Fruit fly (Drosophila melanogaster) whole organism, wandering third instar larva: ENCODE data around the gene y.

Experiments used
- Abd-B ChIP-seq: fragments of >200 bp; optimal IDR thresholded peaks from 2 replicates; lab custom pipeline; 2017; ENCODE audit warnings: missing biosample characterization, missing genetic modification characterization
- CG32264 ChIP-seq: fragments of 200-800 bp; sonication (Bioruptor generic); optimal IDR thresholded peaks from 2 replicates; lab custom pipeline; 2016; ENCODE audit warnings: missing biosample characterization, missing genetic modification characterization
- CrebA ChIP-seq: fragments of 200-800 bp; sonication (Bioruptor generic); optimal IDR thresholded peaks from 2 replicates; lab custom pipeline; 2016; ENCODE audit warnings: missing biosample characterization, mild to moderate bottlenecking, missing genetic modification characterization, borderline replicate concordance
- Dfd ChIP-seq: fragments of >200 bp; optimal IDR thresholded peaks from 2 replicates; lab custom pipeline; 2017; ENCODE audit warnings: missing biosample characterization, missing genetic modification characterization
- GATAd ChIP-seq: sonication (Bioruptor generic); optimal IDR thresholded peaks from 2 replicates; lab custom pipeline; 2016; ENCODE audit warnings: missing biosample characterization, missing genetic modification characterization
- HLH106 ChIP-seq: fragments of 200-800 bp; optimal IDR thresholded peaks from 3 replicates; lab custom pipeline; 2019; ENCODE audit warnings: missing biosample characterization, mild to moderate bottlenecking, missing genetic modification characterization, moderate library complexity
- Hnf4 ChIP-seq: fragments of 200-800 bp; sonication (Bioruptor generic); optimal IDR thresholded peaks from 2 replicates; lab custom pipeline; 2016; ENCODE audit warnings: missing biosample characterization, mild to moderate bottlenecking, missing genetic modification characterization
- Hr83 ChIP-seq: fragments of 200-300 bp; sonication (Bioruptor generic); optimal IDR thresholded peaks from 2 replicates; lab custom pipeline; 2016; ENCODE audit warnings: missing biosample characterization, mild to moderate bottlenecking, missing genetic modification characterization, moderate library complexity; ENCODE audit not compliant: poor library complexity, severe bottlenecking
- Myc ChIP-seq: fragments of >200 bp; optimal IDR thresholded peaks from 2 replicates; lab custom pipeline; 2017
- N ChIP-seq: fragments of >200 bp; optimal IDR thresholded peaks from 2 replicates; lab custom pipeline; 2018; ENCODE audit warnings: missing biosample characterization, missing external identifiers, missing genetic modification characterization
- OdsH ChIP-seq: fragments of 200-800 bp; sonication (Bioruptor generic); optimal IDR thresholded peaks from 2 replicates; lab custom pipeline; 2016; ENCODE audit warnings: missing biosample characterization, mild to moderate bottlenecking, missing genetic modification characterization
- Rel ChIP-seq, 2 experiments: fragments of 200-800 bp; sonication (Bioruptor generic) in 1 of 2; optimal IDR thresholded peaks; 2 replicates in 1 of 2; 3 replicates in 1 of 2; lab custom pipeline; 2016 to 2019; ENCODE audit warnings: mild to moderate bottlenecking in 2 of 2, missing biosample characterization in 2 of 2, missing genetic modification characterization in 2 of 2, moderate library complexity in 1 of 2
- Sp1 ChIP-seq: fragments of 200-800 bp; sonication (Bioruptor generic); optimal IDR thresholded peaks from 3 replicates; lab custom pipeline; 2019; ENCODE audit warnings: missing biosample characterization, mild to moderate bottlenecking, missing genetic modification characterization, moderate library complexity
- Vsx2 ChIP-seq: fragments of 200-300, 225-300 bp; sonication (Bioruptor generic); optimal IDR thresholded peaks from 2 replicates; lab custom pipeline; 2018; ENCODE audit warnings: missing biosample characterization, missing genetic modification characterization; ENCODE audit not compliant: partially characterized antibody
- brk ChIP-seq: fragments of 200-800 bp; sonication (Bioruptor generic); optimal IDR thresholded peaks from 2 replicates; lab custom pipeline; 2016; ENCODE audit warnings: missing biosample characterization, mild to moderate bottlenecking, missing genetic modification characterization
- dmrt93B ChIP-seq: fragments of 200-800 bp; sonication (Bioruptor generic); optimal IDR thresholded peaks from 2 replicates; lab custom pipeline; 2018; ENCODE audit warnings: missing biosample characterization, mild to moderate bottlenecking, missing genetic modification characterization
- ey ChIP-seq: fragments of 200-800 bp; sonication (Bioruptor generic); optimal IDR thresholded peaks from 2 replicates; lab custom pipeline; 2016; ENCODE audit warnings: missing biosample characterization, missing genetic modification characterization
- foxo ChIP-seq, 2 experiments: fragments of 200-800 bp; sonication (Bioruptor generic); optimal IDR thresholded peaks; 2 replicates in 1 of 2; 3 replicates in 1 of 2; lab custom pipeline; 2016 to 2017; ENCODE audit warnings: missing biosample characterization in 2 of 2, missing genetic modification characterization in 2 of 2
- fru ChIP-seq: fragments of 200-800 bp; sonication (Bioruptor generic); optimal IDR thresholded peaks from 3 replicates; lab custom pipeline; 2016; ENCODE audit warnings: missing biosample characterization, mild to moderate bottlenecking, missing genetic modification characterization
- h ChIP-seq: fragments of 200-800 bp; sonication (Bioruptor generic); optimal IDR thresholded peaks from 3 replicates; lab custom pipeline; 2016; ENCODE audit warnings: missing biosample characterization, mild to moderate bottlenecking, missing genetic modification characterization
- jim ChIP-seq: fragments of 175-275, 200-325 bp; sonication (Bioruptor generic); optimal IDR thresholded peaks from 2 replicates; lab custom pipeline; 2016; ENCODE audit warnings: missing biosample characterization, mild to moderate bottlenecking, missing genetic modification characterization
- pan ChIP-seq: fragments of >200 bp; optimal IDR thresholded peaks from 2 replicates; lab custom pipeline; 2017
- psq ChIP-seq: fragments of 200-800 bp; sonication (Bioruptor generic); optimal IDR thresholded peaks from 3 replicates; lab custom pipeline; 2017; ENCODE audit warnings: missing biosample characterization, mild to moderate bottlenecking, missing genetic modification characterization, moderate library complexity
- rgr ChIP-seq: fragments of 200-800 bp; sonication (Bioruptor generic); optimal IDR thresholded peaks from 3 replicates; lab custom pipeline; 2016; ENCODE audit warnings: missing biosample characterization, mild to moderate bottlenecking, missing genetic modification characterization
- sage ChIP-seq: fragments of 200-800 bp; sonication (Bioruptor generic); optimal IDR thresholded peaks from 2 replicates; lab custom pipeline; 2016; ENCODE audit warnings: missing biosample characterization, mild to moderate bottlenecking, missing genetic modification characterization
- sv ChIP-seq: fragments of 200-800 bp; sonication (Bioruptor generic); optimal IDR thresholded peaks from 3 replicates; lab custom pipeline; 2016; ENCODE audit warnings: missing biosample characterization, missing genetic modification characterization
- tai ChIP-seq: sonication (Bioruptor generic); optimal IDR thresholded peaks from 2 replicates; lab custom pipeline; 2016; ENCODE audit warnings: missing biosample characterization, missing genetic modification characterization
- usp ChIP-seq: fragments of >200 bp; optimal IDR thresholded peaks from 2 replicates; lab custom pipeline; 2017; ENCODE audit warnings: missing biosample characterization, missing genetic modification characterization
- woc ChIP-seq: sonication (Bioruptor generic); optimal IDR thresholded peaks from 2 replicates; lab custom pipeline; 2016; ENCODE audit warnings: missing biosample characterization, mild to moderate bottlenecking, missing genetic modification characterization

Gene y

DNA sequence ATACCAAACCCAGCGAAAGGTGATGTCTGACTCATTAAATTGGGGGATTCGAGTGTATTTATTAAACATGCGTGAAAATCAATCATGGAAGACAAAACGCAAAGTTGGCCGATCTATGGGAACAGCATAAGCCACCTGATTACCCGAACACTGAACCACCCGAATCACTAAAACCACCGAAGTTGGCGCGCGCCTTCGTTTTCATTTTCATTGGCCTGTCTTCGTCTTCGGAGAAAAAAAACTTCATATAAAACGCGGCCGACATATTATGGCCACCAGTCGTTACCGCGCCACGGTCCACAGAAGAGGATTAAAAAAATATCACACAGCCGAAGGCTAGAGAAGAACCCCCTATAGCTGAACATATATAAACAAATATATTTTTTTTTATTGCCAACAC lies at the start of gene y:
Gene y (plus strand): TSS at position 278 of the 400 bp plus-strand sequence.
- TF ChIP-seq usp (no peak), CG32264 (GFP tag; lab: Kevin White, UChicago) (no peak), woc (GFP tag; lab: Kevin White, UChicago) (no peak), OdsH (GFP tag; lab: Kevin White, UChicago) (no peak), Vsx2 (GFP tag; lab: Kevin White, UChicago) (no peak), Sp1 (no peak), Rel (GFP tag; optimal IDR thresholded peaks at IDR 0.05; lab: Kevin White, UChicago) (no peak), Rel (tag; optimal IDR thresholded peaks at IDR 0.05; lab: Kevin White, UChicago) (no peak), HLH106 (no peak), brk (GFP tag; lab: Kevin White, UChicago) (no peak)

DNA sequence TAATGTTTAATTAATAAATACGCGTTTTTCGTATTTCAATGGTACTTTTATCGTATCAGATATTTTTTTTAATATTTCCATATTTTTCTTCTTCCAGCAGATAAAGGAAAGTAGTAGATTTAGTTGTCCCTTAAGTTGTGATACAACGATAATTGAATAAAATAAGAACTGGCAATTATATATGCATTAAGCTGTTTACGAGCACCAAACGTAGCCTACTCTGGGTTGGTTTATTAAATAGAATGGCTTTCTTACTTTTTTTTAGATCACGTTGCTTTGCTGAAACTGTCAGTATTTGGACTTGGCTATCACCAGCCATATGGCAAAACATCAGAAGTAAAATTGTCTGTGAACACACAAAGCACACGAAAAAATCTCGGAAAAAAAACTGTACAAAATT lies 48.9 kb upstream of the y start, which contains the start of gene CG12470:
Gene CG12470 (plus strand): TSS at position 301 of the 400 bp plus-strand sequence.
- TF ChIP-seq rgr (GFP tag; lab: Kevin White, UChicago) = no peak
- no peak for TF ChIP-seq sage
- TF ChIP-seq fru (GFP tag; lab: Kevin White, UChicago) = no peak
- TF ChIP-seq N = no peak
- TF ChIP-seq OdsH (GFP tag; lab: Kevin White, UChicago) = no peak

DNA sequence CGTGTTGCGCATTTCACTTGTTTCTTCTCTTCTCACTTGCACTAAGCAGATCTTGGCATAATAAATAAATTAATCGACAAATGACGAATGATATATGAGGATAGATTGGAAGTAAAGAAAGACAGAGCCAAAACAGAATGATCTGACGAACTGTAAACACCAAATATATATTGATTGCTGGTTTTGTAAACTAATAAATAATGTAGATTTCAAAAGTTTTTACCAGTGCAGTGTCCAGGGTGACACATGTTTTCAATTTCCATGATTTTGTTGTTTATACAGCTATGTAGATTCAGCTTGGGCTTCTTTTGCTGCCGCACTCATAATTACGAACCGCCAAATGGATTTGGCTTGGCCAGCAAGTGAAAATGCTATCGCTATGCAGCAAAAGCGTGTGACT lies 45.0 kb upstream of the y start:
- TF ChIP-seq CrebA (GFP tag; lab: Kevin White, UChicago) (no peak), psq (GFP tag; lab: Kevin White, UChicago) (no peak), sv (GFP tag; lab: Kevin White, UChicago) (no peak), ey (no peak), Abd-B (GFP tag; lab: Kevin White, UChicago) (no peak), Hr83 (GFP tag; lab: Kevin White, UChicago) (no peak), usp (no peak), dmrt93B (GFP tag; lab: Kevin White, UChicago) (no peak), foxo (GFP tag; optimal IDR thresholded peaks at IDR 0.05; lab: Kevin White, UChicago) (no peak), tai (no peak), N (no peak), Vsx2 (GFP tag; lab: Kevin White, UChicago) (no peak), OdsH (GFP tag; lab: Kevin White, UChicago) (no peak)

DNA sequence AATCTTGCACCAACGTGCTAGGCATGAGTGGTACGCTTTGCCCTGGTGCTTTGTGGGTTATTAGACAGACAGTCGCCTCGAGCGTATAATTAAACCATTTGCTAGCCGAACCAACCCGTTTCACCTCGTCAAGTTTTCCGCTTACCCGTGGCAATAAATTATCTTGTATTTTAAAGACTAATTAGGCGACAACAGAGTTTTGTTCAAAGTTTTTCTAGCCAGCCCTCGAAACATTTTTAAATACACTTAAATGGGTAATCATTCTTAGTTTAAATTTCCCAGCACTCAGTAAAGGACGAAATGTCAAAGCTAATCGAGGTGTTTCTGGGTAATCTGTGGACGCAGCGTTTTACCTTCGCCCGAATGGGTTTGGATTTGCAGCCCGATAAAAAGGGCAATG lies 41.5 kb upstream of the y start, which contains the start of gene Or1a:
Gene Or1a (plus strand): TSS at position 301 of the 400 bp plus-strand sequence.
- TF ChIP-seq sage (no peak), jim (no peak), Myc (lab: Kevin White, UChicago) (no peak), pan (lab: Kevin White, UChicago) (no peak), Rel (GFP tag; optimal IDR thresholded peaks at IDR 0.05; lab: Kevin White, UChicago) (no peak), Rel (tag; optimal IDR thresholded peaks at IDR 0.05; lab: Kevin White, UChicago) (no peak), h (GFP tag; lab: Kevin White, UChicago) (no peak), CG32264 (GFP tag; lab: Kevin White, UChicago) (no peak), GATAd (GFP tag; lab: Kevin White, UChicago) (no peak), CrebA (GFP tag; lab: Kevin White, UChicago) (no peak), Abd-B (GFP tag; lab: Kevin White, UChicago) (no peak), OdsH (GFP tag; lab: Kevin White, UChicago) (no peak), Hnf4 (GFP tag; lab: Kevin White, UChicago) (no peak), N (no peak), usp (no peak), fru (GFP tag; lab: Kevin White, UChicago) (no peak), ey (no peak)

DNA sequence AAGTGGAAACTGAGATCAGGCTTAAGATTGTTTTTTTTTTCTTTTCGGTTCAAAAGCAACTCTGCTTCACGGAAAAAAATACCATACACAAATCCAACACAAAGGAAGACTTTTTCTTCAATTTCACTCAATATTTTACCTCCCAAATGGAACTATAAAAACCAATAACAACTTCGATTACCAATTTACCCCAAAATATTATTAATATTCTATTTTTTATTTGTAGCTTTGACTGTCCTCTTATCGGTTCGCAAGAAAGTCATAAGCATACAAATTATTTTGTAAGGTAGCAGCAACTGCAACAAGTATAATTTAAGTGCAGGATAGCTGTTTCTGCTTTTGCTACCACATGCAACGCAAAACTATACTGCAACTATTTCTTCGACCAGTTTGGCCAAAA lies 22.4 kb upstream of the y start:
- TF ChIP-seq HLH106 = no peak
- TF ChIP-seq dmrt93B (GFP tag; lab: Kevin White, UChicago) = no peak
- TF ChIP-seq sage = no peak
- TF ChIP-seq tai = no peak
- no peak for TF ChIP-seq woc (GFP tag; lab: Kevin White, UChicago)
- TF ChIP-seq N = no peak
- no peak for TF ChIP-seq jim
- TF ChIP-seq usp = no peak
- no peak for TF ChIP-seq rgr (GFP tag; lab: Kevin White, UChicago)
- no peak for TF ChIP-seq Dfd (GFP tag; lab: Kevin White, UChicago)
- no peak for TF ChIP-seq Hnf4 (GFP tag; lab: Kevin White, UChicago)
